Worm (Caenorhabditis elegans): ENCODE measurements around the gene Y59C2A.2.

- TF ChIP-seq unc-62 (GFP tag; optimal IDR thresholded peaks at IDR 0.05 in 1 of 2) (no peak), unc-62 (tag; optimal IDR thresholded peaks at IDR 0.05) (no peak), ZK337.2 (GFP tag; IDR thresholded peaks at IDR 0.05) (no peak), ZK546.5 (tag; optimal IDR thresholded peaks at IDR 0.05) (no peak), aha-1 (tag) (no peak), nhr-28 (tag; optimal IDR thresholded peaks at IDR 0.05) (no peak), ama-1 (optimal IDR thresholded peaks at IDR 0.05) (no peak)
Measured at ce11 chrII:2207812-2208211, 3.9 kb upstream of the Y59C2A.2 start, which contains the start of gene Y59C2A.1.
